Worm (Caenorhabditis elegans) whole organism, L4 larva: ENCODE results near the gene ttr-57.

Experiments
- ZK546.5 ChIP-seq, 2 experiments: sonication (generic microtip); optimal IDR thresholded peaks; 2 replicates each; lab custom pipeline; 2017; ENCODE audit warnings: missing biosample characterization in 2 of 2, missing genetic modification characterization in 2 of 2
- ceh-28 ChIP-seq: fragments of 150-350 bp; optimal IDR thresholded peaks from 2 replicates; lab custom pipeline; 2014; ENCODE audit warnings: missing biosample characterization, missing genetic modification reagents, missing genetic modification characterization
- ceh-62 ChIP-seq: sonication (generic microtip); optimal IDR thresholded peaks from 2 replicates; lab custom pipeline; 2017; ENCODE audit warnings: missing biosample characterization, missing genetic modification characterization
- ces-1 ChIP-seq: fragments of 150-350 bp; sonication (generic microtip); optimal IDR thresholded peaks from 4 replicates; lab custom pipeline; 2014; ENCODE audit warnings: missing biosample characterization, missing genetic modification reagents, missing genetic modification characterization
- egl-43 ChIP-seq: fragments of 200-800 bp; sonication (Bioruptor generic); IDR thresholded peaks from 2 replicates; pipeline ENCODE4 v1.3.6; 2022; ENCODE audit warnings: missing genetic modification reagents, missing genetic modification characterization, missing compliant biosample characterization
- lin-15B ChIP-seq: fragments of 150-350 bp; sonication (generic microtip); optimal IDR thresholded peaks from 3 replicates; lab custom pipeline; 2014; ENCODE audit warnings: missing biosample characterization, missing genetic modification characterization
- lin-39 ChIP-seq: fragments of 150-350 bp; optimal IDR thresholded peaks from 2 replicates; lab custom pipeline; 2014; ENCODE audit warnings: missing biosample characterization, missing genetic modification reagents, missing genetic modification characterization
- nhr-28 ChIP-seq: fragments of 150-350 bp; optimal IDR thresholded peaks from 2 replicates; lab custom pipeline; 2014; ENCODE audit warnings: missing biosample characterization, missing genetic modification characterization
- nhr-48 ChIP-seq: sonication (generic microtip); optimal IDR thresholded peaks from 2 replicates; lab custom pipeline; 2016; ENCODE audit warnings: mild to moderate bottlenecking, missing genetic modification characterization, missing compliant biosample characterization
- nhr-77 ChIP-seq: fragments of 150-350 bp; optimal IDR thresholded peaks from 2 replicates; lab custom pipeline; 2014; ENCODE audit warnings: missing biosample characterization, missing genetic modification characterization
- snpc-4 ChIP-seq: fragments of 150-350 bp; optimal IDR thresholded peaks from 2 replicates; lab custom pipeline; 2014; ENCODE audit warnings: missing biosample characterization, missing genetic modification characterization
- unc-130 ChIP-seq: sonication (generic microtip); optimal IDR thresholded peaks from 2 replicates; lab custom pipeline; 2016; ENCODE audit warnings: missing genetic modification reagents, missing genetic modification characterization, missing compliant biosample characterization
- ztf-11 ChIP-seq: fragments of 150-350 bp; optimal IDR thresholded peaks from 2 replicates; lab custom pipeline; 2014; ENCODE audit warnings: missing biosample characterization, missing genetic modification characterization

DNA sequence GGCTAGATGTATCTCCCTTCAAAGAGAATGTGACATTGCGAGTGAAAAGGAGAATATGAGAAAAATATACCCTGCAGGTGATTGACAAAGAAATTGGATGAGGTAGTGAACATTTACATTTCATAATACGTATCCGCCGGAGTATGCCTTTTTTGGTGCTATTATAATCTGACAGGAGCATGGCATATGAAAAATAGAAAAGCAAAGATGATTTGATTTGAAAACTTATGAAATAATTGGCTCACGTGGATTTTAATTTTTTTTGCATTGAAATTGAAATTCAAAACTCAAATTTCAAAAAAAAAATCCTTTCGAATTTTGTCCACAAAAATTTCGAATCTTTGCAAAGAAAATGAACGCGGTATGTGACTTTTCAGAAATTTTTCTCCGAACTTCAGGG, 1.9 kb upstream of the ttr-57 start, which contains the start of gene ttr-11:
- TF ChIP-seq lin-15B (tag; lab: Kevin White, UChicago): no peak
- TF ChIP-seq unc-130 (GFP tag; lab: Kevin White, UChicago): no peak
- no peak for TF ChIP-seq lin-39 (tag; lab: Kevin White, UChicago)
- TF ChIP-seq snpc-4 (tag; lab: Kevin White, UChicago): no peak
- no peak for TF ChIP-seq nhr-77
- TF ChIP-seq ces-1 (GFP tag; lab: Kevin White, UChicago): no peak
- no peak for TF ChIP-seq ZK546.5 (tag; optimal IDR thresholded peaks at IDR 0.05; lab: Kevin White, UChicago)
- TF ChIP-seq nhr-48 (tag; lab: Kevin White, UChicago): no peak
- TF ChIP-seq ceh-28 (tag; lab: Kevin White, UChicago): no peak
- no peak for TF ChIP-seq ztf-11 (tag; lab: Kevin White, UChicago)
- TF ChIP-seq nhr-28 (tag; lab: Kevin White, UChicago): no peak
- no peak for TF ChIP-seq egl-43 (GFP tag; lab: Robert Waterston, UW)
- no peak for TF ChIP-seq ceh-62 (tag; lab: Kevin White, UChicago)
